Worm (Caenorhabditis elegans) whole organism, midembryonic: ENCODE data around the gene bec-1.

Experiments
- flt-1 ChIP-seq: fragments of 200-800 bp; sonication (Bioruptor generic); IDR thresholded peaks from 2 replicates; pipeline ENCODE4 v1.3.6; 2022; ENCODE audit warnings: missing genetic modification characterization, missing compliant biosample characterization
- med-1 ChIP-seq: sonication (generic microtip); optimal IDR thresholded peaks from 2 replicates; lab custom pipeline; 2017; ENCODE audit warnings: missing genetic modification characterization, mild to moderate bottlenecking, missing compliant biosample characterization, antibody characterized with exemption, missing genetic modification reagents; ENCODE audit not compliant: insufficient read depth
- tab-1 ChIP-seq: fragments of 200-800 bp; sonication (Bioruptor generic); IDR thresholded peaks from 2 replicates; pipeline ENCODE4 v1.3.6; 2022; ENCODE audit warnings: missing genetic modification characterization, missing compliant biosample characterization
- ztf-29 ChIP-seq: fragments of 200-800 bp; sonication (Bioruptor generic); IDR thresholded peaks from 2 replicates; pipeline ENCODE4 v1.3.6; 2022; ENCODE audit warnings: missing genetic modification reagents, missing genetic modification characterization, missing compliant biosample characterization

ce11 chrIV:5700372-5700771 is 36.1 kb upstream of the bec-1 start:
- TF ChIP-seq med-1 (GFP tag; lab: Kevin White, UChicago) (no peak), flt-1 (no peak), ztf-29 (GFP tag; lab: Robert Waterston, UW) (no peak), tab-1 (no peak)
